Fruit fly (Drosophila melanogaster) whole organism, embryonic: ENCODE results near the gene CG17839.

Experiments
- Antp ChIP-seq: fragments of 200-800 bp; sonication (Bioruptor generic); optimal IDR thresholded peaks from 3 replicates; lab custom pipeline; 2016; ENCODE audit warnings: missing biosample characterization, missing genetic modification characterization
- C15 ChIP-seq: fragments of 200-800 bp; sonication (Bioruptor generic); IDR thresholded peaks from 3 replicates; pipeline ENCODE4 v1.3.6; 2022; ENCODE audit warnings: missing biosample characterization, missing genetic modification characterization
- CG1024 ChIP-seq: fragments of 200-800 bp; sonication (Bioruptor generic); IDR thresholded peaks from 2 replicates; pipeline ENCODE4 v1.3.6; 2022; ENCODE audit warnings: missing biosample characterization, missing genetic modification characterization
- CG10366 ChIP-seq: fragments of 200-800 bp; sonication (Bioruptor generic); IDR thresholded peaks from 2 replicates; pipeline ENCODE4 v1.3.6; 2022; ENCODE audit warnings: missing biosample characterization, missing genetic modification characterization
- CG10462 ChIP-seq: fragments of 200-800 bp; sonication (Bioruptor generic); optimal IDR thresholded peaks from 2 replicates; lab custom pipeline; 2016; ENCODE audit warnings: missing biosample characterization, missing genetic modification characterization
- CG11456 ChIP-seq: fragments of 200-800 bp; sonication (Bioruptor generic); IDR thresholded peaks from 3 replicates; pipeline ENCODE4 v1.3.6; 2022; ENCODE audit warnings: missing biosample characterization, missing genetic modification characterization
- CG16863 ChIP-seq: fragments of 200-800 bp; sonication (Bioruptor generic); optimal IDR thresholded peaks from 3 replicates; lab custom pipeline; 2016; ENCODE audit warnings: missing biosample characterization, missing genetic modification characterization
- CG2129 ChIP-seq: fragments of 200-800 bp; sonication (Bioruptor generic); IDR thresholded peaks from 2 replicates; pipeline ENCODE4 v1.3.6; 2022; ENCODE audit warnings: missing biosample characterization, missing genetic modification characterization; ENCODE audit not compliant: partially characterized antibody
- CG2678 ChIP-seq: fragments of 200-800 bp; sonication (Bioruptor generic); optimal IDR thresholded peaks from 3 replicates; lab custom pipeline; 2019; ENCODE audit warnings: missing biosample characterization, mild to moderate bottlenecking, missing genetic modification characterization, moderate library complexity
- CG33213 ChIP-seq: fragments of 200-800 bp; sonication (Bioruptor generic); optimal IDR thresholded peaks from 3 replicates; lab custom pipeline; 2016; ENCODE audit warnings: missing biosample characterization, missing genetic modification characterization
- CG34376 ChIP-seq: fragments of 200-800 bp; sonication (Bioruptor generic); optimal IDR thresholded peaks from 2 replicates; lab custom pipeline; 2018; ENCODE audit warnings: missing biosample characterization, mild to moderate bottlenecking, missing genetic modification characterization
- CG34422 ChIP-seq: fragments of 200-800 bp; sonication (Bioruptor generic); IDR thresholded peaks from 3 replicates; pipeline ENCODE4 v1.3.6; 2022; ENCODE audit warnings: missing biosample characterization, missing genetic modification characterization
- CG3838 ChIP-seq: fragments of 200-800 bp; sonication (Bioruptor generic); optimal IDR thresholded peaks from 3 replicates; lab custom pipeline; 2016; ENCODE audit warnings: missing biosample characterization, missing genetic modification characterization
- CG5953 ChIP-seq: fragments of 200-800 bp; sonication (Bioruptor generic); IDR thresholded peaks from 2 replicates; pipeline ENCODE4 v1.3.6; 2022; ENCODE audit warnings: missing biosample characterization, missing genetic modification characterization
- CG6654 ChIP-seq: fragments of 200-800 bp; sonication (Bioruptor generic); optimal IDR thresholded peaks from 2 replicates; lab custom pipeline; 2017; ENCODE audit warnings: missing biosample characterization, mild to moderate bottlenecking, missing genetic modification characterization
- CG6765 ChIP-seq: fragments of 200-800 bp; sonication (Bioruptor generic); optimal IDR thresholded peaks from 3 replicates; lab custom pipeline; 2017; ENCODE audit warnings: missing biosample characterization, mild to moderate bottlenecking, missing genetic modification characterization
- CG7357 ChIP-seq: fragments of 200-800 bp; sonication (Bioruptor generic); IDR thresholded peaks from 3 replicates; pipeline ENCODE4 v1.3.6; 2022; ENCODE audit warnings: missing biosample characterization, missing genetic modification characterization
- CG7556 ChIP-seq: fragments of 200-800 bp; sonication (Bioruptor generic); optimal IDR thresholded peaks from 2 replicates; lab custom pipeline; 2017; ENCODE audit warnings: missing biosample characterization, mild to moderate bottlenecking, missing genetic modification characterization
- CG8281 ChIP-seq: fragments of 200-800 bp; sonication (Bioruptor generic); optimal IDR thresholded peaks from 2 replicates; lab custom pipeline; 2018; ENCODE audit warnings: missing biosample characterization, mild to moderate bottlenecking, missing genetic modification characterization, moderate library complexity
- CG9797 ChIP-seq: fragments of 200-800 bp; sonication (Bioruptor generic); optimal IDR thresholded peaks from 3 replicates; lab custom pipeline; 2018; ENCODE audit warnings: missing biosample characterization, mild to moderate bottlenecking, missing genetic modification characterization
- D19B ChIP-seq: fragments of 200-800 bp; sonication (Bioruptor generic); optimal IDR thresholded peaks from 2 replicates; lab custom pipeline; 2017; ENCODE audit warnings: missing biosample characterization, mild to moderate bottlenecking, missing genetic modification characterization
- Dfd ChIP-seq, 2 experiments: fragments of >200 bp; optimal IDR thresholded peaks; 2 replicates each; lab custom pipeline; 2017; ENCODE audit warnings: missing biosample characterization in 2 of 2, missing genetic modification characterization in 2 of 2
- Dp ChIP-seq: fragments of 200-800 bp; sonication (Bioruptor generic); optimal IDR thresholded peaks from 2 replicates; lab custom pipeline; 2018; ENCODE audit warnings: missing biosample characterization, mild to moderate bottlenecking, missing genetic modification characterization, moderate library complexity
- Elba2 ChIP-seq: fragments of 200-800 bp; sonication (Bioruptor generic); optimal IDR thresholded peaks from 3 replicates; lab custom pipeline; 2016; ENCODE audit warnings: missing biosample characterization, missing genetic modification characterization
- Ets97D ChIP-seq: fragments of 200-800 bp; sonication (Bioruptor generic); optimal IDR thresholded peaks from 3 replicates; lab custom pipeline; 2016; ENCODE audit warnings: missing biosample characterization, missing genetic modification characterization
- H15 ChIP-seq: fragments of 200-800 bp; sonication (Bioruptor generic); IDR thresholded peaks from 3 replicates; pipeline ENCODE4 v1.3.6; 2022; ENCODE audit warnings: missing biosample characterization, missing genetic modification characterization
- Mrtf ChIP-seq: fragments of 200-800 bp; sonication (Bioruptor generic); IDR thresholded peaks from 3 replicates; pipeline ENCODE4 v1.3.6; 2022; ENCODE audit warnings: missing biosample characterization, missing genetic modification characterization
- Nf-YB ChIP-seq: fragments of 200-800 bp; sonication (Bioruptor generic); optimal IDR thresholded peaks from 3 replicates; lab custom pipeline; 2019; ENCODE audit warnings: missing biosample characterization, mild to moderate bottlenecking, missing genetic modification characterization, moderate library complexity
- NfI ChIP-seq: fragments of 200-800 bp; sonication (Bioruptor generic); optimal IDR thresholded peaks from 3 replicates; lab custom pipeline; 2018; ENCODE audit warnings: missing biosample characterization, mild to moderate bottlenecking, missing genetic modification characterization, moderate library complexity
- Oaz ChIP-seq: fragments of 200-800 bp; sonication (Bioruptor generic); IDR thresholded peaks from 2 replicates; pipeline ENCODE4 v1.3.6; 2022; ENCODE audit warnings: missing biosample characterization, missing genetic modification characterization
- Optix ChIP-seq: fragments of 200-800 bp; sonication (Bioruptor generic); IDR thresholded peaks from 3 replicates; pipeline ENCODE4 v1.3.6; 2022; ENCODE audit warnings: missing biosample characterization, missing genetic modification characterization
- Sin3A ChIP-seq: fragments of >200 bp; optimal IDR thresholded peaks from 2 replicates; lab custom pipeline; 2018
- Usf ChIP-seq: fragments of 200-800 bp; sonication (Bioruptor generic); optimal IDR thresholded peaks from 2 replicates; lab custom pipeline; 2017; ENCODE audit warnings: missing genotype, missing biosample characterization, missing genetic modification characterization
- ab ChIP-seq: fragments of 200-800 bp; sonication (Bioruptor generic); optimal IDR thresholded peaks from 2 replicates; lab custom pipeline; 2016; ENCODE audit warnings: missing biosample characterization, missing genetic modification characterization
- ap ChIP-seq: fragments of 200-800 bp; sonication (Bioruptor generic); IDR thresholded peaks from 2 replicates; pipeline ENCODE4 v1.3.6; 2022; ENCODE audit warnings: missing biosample characterization, missing genetic modification characterization
- br ChIP-seq: fragments of >200 bp; optimal IDR thresholded peaks from 2 replicates; lab custom pipeline; 2017
- crp ChIP-seq, 2 experiments: fragments of 200-800 bp; sonication (Bioruptor generic); optimal IDR thresholded peaks; 2 replicates in 1 of 2; 3 replicates in 1 of 2; lab custom pipeline; 2017; ENCODE audit warnings: missing biosample characterization in 2 of 2, missing genetic modification characterization in 2 of 2, mild to moderate bottlenecking in 1 of 2, moderate library complexity in 1 of 2
- dan ChIP-seq: fragments of 200-800 bp; sonication (Bioruptor generic); IDR thresholded peaks from 2 replicates; pipeline ENCODE4 v1.3.6; 2022; ENCODE audit warnings: missing biosample characterization, missing genetic modification characterization
- ewg ChIP-seq: fragments of 200-800 bp; sonication (Bioruptor generic); optimal IDR thresholded peaks from 3 replicates; lab custom pipeline; 2017; ENCODE audit warnings: mild to moderate bottlenecking, missing biosample characterization, missing genetic modification reagents, missing genetic modification characterization
- grn ChIP-seq: fragments of 200-800 bp; sonication (Bioruptor generic); optimal IDR thresholded peaks from 3 replicates; lab custom pipeline; 2017; ENCODE audit warnings: missing biosample characterization, missing genetic modification characterization
- gsb ChIP-seq: fragments of 200-800 bp; sonication (Bioruptor generic); IDR thresholded peaks from 2 replicates; pipeline ENCODE4 v1.3.6; 2022; ENCODE audit warnings: missing biosample characterization, missing genetic modification characterization
- gsb-n ChIP-seq: fragments of 200-800 bp; sonication (Bioruptor generic); optimal IDR thresholded peaks from 3 replicates; lab custom pipeline; 2018; ENCODE audit warnings: missing biosample characterization, mild to moderate bottlenecking, missing genetic modification characterization
- lab ChIP-seq: fragments of 200-800 bp; sonication (Bioruptor generic); optimal IDR thresholded peaks from 3 replicates; lab custom pipeline; 2017; ENCODE audit warnings: missing biosample characterization, missing genetic modification characterization, mild to moderate bottlenecking, moderate library complexity, missing genetic modification reagents
- mirr ChIP-seq: fragments of 200-800 bp; sonication (Bioruptor generic); optimal IDR thresholded peaks from 3 replicates; lab custom pipeline; 2018; ENCODE audit warnings: missing biosample characterization, mild to moderate bottlenecking, missing genetic modification characterization
- schlank ChIP-seq: fragments of 200-800 bp; sonication (Bioruptor generic); optimal IDR thresholded peaks from 2 replicates; lab custom pipeline; 2018; ENCODE audit warnings: missing biosample characterization, mild to moderate bottlenecking, missing genetic modification characterization
- slp2 ChIP-seq: fragments of 200-800 bp; sonication (Bioruptor generic); optimal IDR thresholded peaks from 2 replicates; lab custom pipeline; 2016; ENCODE audit warnings: missing biosample characterization, missing genetic modification characterization
- sna ChIP-seq: fragments of 200-800 bp; sonication (Bioruptor generic); IDR thresholded peaks from 2 replicates; pipeline ENCODE4 v1.3.6; 2022; ENCODE audit warnings: missing biosample characterization, missing genetic modification characterization; ENCODE audit not compliant: partially characterized antibody
- trem ChIP-seq: fragments of 200-800 bp; optimal IDR thresholded peaks from 3 replicates; lab custom pipeline; 2019; ENCODE audit warnings: missing biosample characterization, mild to moderate bottlenecking, missing genetic modification characterization, moderate library complexity
- unpg ChIP-seq: fragments of 200-800 bp; sonication (Bioruptor generic); optimal IDR thresholded peaks from 3 replicates; lab custom pipeline; 2018; ENCODE audit warnings: missing biosample characterization, mild to moderate bottlenecking, missing genetic modification characterization, moderate library complexity
- yki ChIP-seq: fragments of >200 bp; optimal IDR thresholded peaks from 3 replicates; lab custom pipeline; 2018

The CG17839 gene

dm6 chr3L:14775711-14776660 is 28.9 kb upstream of the CG17839 start, which contains the start of gene mop (continued):
- TF ChIP-seq NfI (no peak), C15 (GFP tag; lab: Robert Waterston, UW) (no peak), CG3838 (GFP tag; lab: Kevin White, UChicago) (no peak), Dp (GFP tag; lab: Kevin White, UChicago) (no peak), CG2678 (tag; lab: Kevin White, UChicago) (no peak), CG33213 (GFP tag; lab: Kevin White, UChicago) (peak; percentile 45), ewg (GFP tag; lab: Kevin White, UChicago) (no peak), CG2129 (GFP tag; lab: Robert Waterston, UW) (0 out of 2 replicates have a peak, but pooled peaks have one; percentile 28), Ets97D (peak; percentile 44), Optix (no peak), CG6654 (no peak), Nf-YB (GFP tag; lab: Kevin White, UChicago) (no peak), unpg (GFP tag; lab: Kevin White, UChicago) (no peak), CG11456 (0 out of 3 replicates have a peak, but pooled peaks have one; percentile 55), CG34422 (GFP tag; lab: Robert Waterston, UW) (no peak; the same call in 1 of the 3 replicates), CG7556 (no peak), CG8281 (tag; lab: Kevin White, UChicago) (no peak), schlank (tag; lab: Kevin White, UChicago) (no peak), br (lab: Kevin White, UChicago) (no peak), dan (GFP tag; lab: Robert Waterston, UW) (no peak), CG9797 (GFP tag; lab: Kevin White, UChicago) (peak; percentile 63), mirr (GFP tag; lab: Kevin White, UChicago) (no peak), sna (GFP tag; lab: Robert Waterston, UW) (no peak), Elba2 (GFP tag; lab: Kevin White, UChicago) (peak; percentile 42), CG10462 (GFP tag; lab: Kevin White, UChicago) (no peak), Oaz (GFP tag; lab: Robert Waterston, UW) (no peak), ap (GFP tag; lab: Robert Waterston, UW) (peak; percentile 43; the same call in 1 of the 2 replicates), yki (lab: Kevin White, UChicago) (no peak), trem (tag; lab: Kevin White, UChicago) (peak; percentile 14), CG1024 (GFP tag; lab: Robert Waterston, UW) (no peak), CG16863 (peak; percentile 97), Antp (GFP tag; lab: Kevin White, UChicago) (no peak), H15 (GFP tag; lab: Robert Waterston, UW) (0 out of 3 replicates have a peak, but pooled peaks have one; percentile 20), gsb-n (tag; lab: Kevin White, UChicago) (no peak), lab (no peak), Mrtf (no peak), Dfd (GFP tag; optimal IDR thresholded peaks at IDR 0.05; lab: Kevin White, UChicago) (no peak), CG6765 (GFP tag; lab: Kevin White, UChicago) (no peak), gsb (GFP tag; lab: Robert Waterston, UW) (no peak), ab (GFP tag; lab: Kevin White, UChicago) (no peak), CG7357 (GFP tag; lab: Robert Waterston, UW) (no peak), slp2 (GFP tag; lab: Kevin White, UChicago) (no peak), D19B (GFP tag; lab: Kevin White, UChicago) (no peak), crp (GFP tag; optimal IDR thresholded peaks at IDR 0.05; lab: Kevin White, UChicago) (no peak), Sin3A (no peak), CG10366 (no peak; the same call in 1 of the 2 replicates), CG34376 (GFP tag; lab: Kevin White, UChicago) (no peak), Usf (no peak), grn (GFP tag; lab: Kevin White, UChicago) (no peak), CG5953 (no peak)
